Fruit fly (Drosophila melanogaster): Measurements from ENCODE around the gene Tpr2.
A peak's percentile ranks its signal among the peaks of the same experiment; 100 is the strongest.

DNA sequence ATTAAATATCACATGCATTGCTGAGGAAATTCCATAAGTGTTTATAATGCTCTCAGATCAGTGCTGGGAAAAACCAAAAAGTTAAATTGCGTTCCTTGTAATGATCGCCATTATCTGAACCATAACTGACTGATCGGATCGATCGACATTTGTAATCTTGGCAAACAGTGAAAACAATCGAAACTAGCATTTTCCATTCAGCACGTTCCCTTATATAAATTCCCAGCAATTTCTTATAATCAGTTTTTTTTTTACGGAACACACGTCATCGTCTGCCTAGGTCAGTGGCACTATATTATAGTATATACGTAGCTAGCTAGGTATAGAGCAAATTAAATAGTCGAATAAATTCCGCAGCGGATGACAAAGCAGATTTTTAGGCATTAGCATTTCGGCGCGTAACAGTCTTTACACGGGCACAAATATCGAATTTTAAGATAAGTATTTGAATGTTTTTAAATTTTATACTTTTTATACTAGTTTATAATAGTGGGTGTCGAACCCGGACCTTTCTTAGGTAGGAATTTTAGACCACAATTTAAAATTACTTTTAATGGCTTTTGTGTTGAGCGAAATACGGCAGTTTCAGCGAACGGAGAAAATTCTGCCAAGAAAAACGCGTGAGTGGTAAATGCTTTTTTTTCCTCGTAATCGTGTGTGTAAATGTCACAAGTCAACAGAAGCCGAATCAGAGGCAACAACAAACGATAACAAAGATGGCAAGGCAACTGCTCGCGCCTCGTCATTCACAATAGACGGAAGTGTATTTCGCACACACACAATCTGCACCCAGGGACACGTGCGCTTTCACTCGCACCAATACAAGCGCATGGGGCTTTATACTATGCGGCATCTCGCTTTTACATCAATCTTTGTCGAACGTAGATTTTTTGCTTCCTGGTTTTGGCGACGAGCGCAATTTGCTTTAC, 38.4 kb downstream of the Tpr2 start:
- TF ChIP-seq bab1 (GFP tag; optimal IDR thresholded peaks at IDR 0.05) (no peak), Mnt (GFP tag; optimal IDR thresholded peaks at IDR 0.05) (peak; percentile 66), kay (GFP tag; ENCODE audit: borderline replicate concordance) (peak; percentile 86), cic (GFP tag; optimal IDR thresholded peaks at IDR 0.05) (peak; percentile 55), CG7101 (tag; optimal IDR thresholded peaks at IDR 0.05) (peak; percentile 22), Clk (GFP tag; optimal IDR thresholded peaks at IDR 0.05) (no peak), cnc (optimal IDR thresholded peaks at IDR 0.05) (no peak), CG14711 (tag; optimal IDR thresholded peaks at IDR 0.05) (no peak), toe (GFP tag; optimal IDR thresholded peaks at IDR 0.05) (no peak), CG7045 (GFP tag; optimal IDR thresholded peaks at IDR 0.05) (peak; percentile 39), tj (GFP tag; optimal IDR thresholded peaks at IDR 0.05) (no peak), pad (GFP tag; optimal IDR thresholded peaks at IDR 0.05) (peak; percentile 28)

All from whole organism, adult.